Worm (Caenorhabditis elegans) whole organism, midembryonic: ENCODE data around the gene odr-1.

Experiments
- cog-1 ChIP-seq: sonication (generic microtip); optimal IDR thresholded peaks from 2 replicates; lab custom pipeline; 2016; ENCODE audit warnings: missing genetic modification characterization, missing compliant biosample characterization
- flt-1 ChIP-seq: fragments of 200-800 bp; sonication (Bioruptor generic); IDR thresholded peaks from 2 replicates; pipeline ENCODE4 v1.3.6; 2022; ENCODE audit warnings: missing genetic modification characterization, missing compliant biosample characterization
- med-1 ChIP-seq: sonication (generic microtip); optimal IDR thresholded peaks from 2 replicates; lab custom pipeline; 2017; ENCODE audit warnings: missing genetic modification characterization, mild to moderate bottlenecking, missing compliant biosample characterization, antibody characterized with exemption, missing genetic modification reagents; ENCODE audit not compliant: insufficient read depth

- TF ChIP-seq cog-1 (tag; lab: Kevin White, UChicago) = peak; percentile 30
- no peak for TF ChIP-seq med-1 (GFP tag; lab: Kevin White, UChicago)
- TF ChIP-seq flt-1 (GFP tag; lab: Robert Waterston, UW) = 0 out of 2 replicates have a peak, but pooled peaks have one; percentile 9
Observed at ce11 chrX:13596003-13596767, 45.4 kb upstream of the odr-1 start, which contains the start of gene F54B11.5.
